Worm (Caenorhabditis elegans) whole organism, young adult: ENCODE measurements around the gene R186.8.
A peak's percentile ranks its signal among the peaks of the same experiment; 100 is the strongest.

Source experiments
- C06A6.2 ChIP-seq: fragments of 200-800 bp; sonication (Bioruptor generic); conservative IDR thresholded peaks from 2 replicates; pipeline ENCODE4 v1.3.6; 2022; ENCODE audit warnings: missing genetic modification characterization, missing compliant biosample characterization
- F10E7.11 ChIP-seq: sonication (generic microtip); optimal IDR thresholded peaks from 2 replicates; lab custom pipeline; 2017; ENCODE audit warnings: mild to moderate bottlenecking, missing genetic modification characterization, moderate library complexity, missing compliant biosample characterization
- F22D6.2 ChIP-seq: sonication (generic microtip); optimal IDR thresholded peaks from 2 replicates; lab custom pipeline; 2016; ENCODE audit warnings: mild to moderate bottlenecking, missing genetic modification characterization, missing compliant biosample characterization
- F33H1.4 ChIP-seq: fragments of 200-800 bp; sonication (Bioruptor generic); IDR thresholded peaks from 2 replicates; pipeline ENCODE4 v1.3.6; 2022; ENCODE audit warnings: missing genetic modification reagents, missing genetic modification characterization, missing compliant biosample characterization
- F49E8.2 ChIP-seq: sonication (generic microtip); optimal IDR thresholded peaks from 3 replicates; lab custom pipeline; 2017; ENCODE audit warnings: missing genetic modification characterization, mild to moderate bottlenecking, missing compliant biosample characterization, antibody characterized with exemption, moderate library complexity; ENCODE audit not compliant: insufficient read depth
- K11D2.4 ChIP-seq: fragments of 200-800 bp; sonication (Bioruptor generic); IDR thresholded peaks from 2 replicates; pipeline ENCODE4 v1.3.6; 2022; ENCODE audit warnings: missing genetic modification reagents, missing genetic modification characterization, missing compliant biosample characterization
- T26A5.8 ChIP-seq: sonication (generic microtip); optimal IDR thresholded peaks from 2 replicates; lab custom pipeline; 2016; ENCODE audit warnings: missing genetic modification characterization, missing compliant biosample characterization
- Y53F4B.3 ChIP-seq: fragments of 200-800 bp; sonication (Bioruptor generic); IDR thresholded peaks from 2 replicates; pipeline ENCODE4 v1.3.6; 2022; ENCODE audit warnings: missing genetic modification reagents, missing genetic modification characterization, missing compliant biosample characterization
- attf-3 ChIP-seq: fragments of 200-800 bp; sonication (Bioruptor generic); conservative IDR thresholded peaks from 2 replicates; pipeline ENCODE4 v1.3.6; 2022; ENCODE audit warnings: missing genetic modification reagents, missing genetic modification characterization, missing compliant biosample characterization
- attf-5 ChIP-seq: fragments of 200-800 bp; sonication (Bioruptor generic); optimal IDR thresholded peaks from 2 replicates; lab custom pipeline; 2018; ENCODE audit warnings: mild to moderate bottlenecking, missing genetic modification characterization, missing compliant biosample characterization
- bed-2 ChIP-seq: fragments of 200-800 bp; sonication (Bioruptor generic); IDR thresholded peaks from 2 replicates; pipeline ENCODE4 v1.3.6; 2022; ENCODE audit warnings: missing genetic modification reagents, missing genetic modification characterization, missing compliant biosample characterization
- ccch-3 ChIP-seq: fragments of 200-800 bp; sonication (Bioruptor generic); optimal IDR thresholded peaks from 2 replicates; lab custom pipeline; 2018; ENCODE audit warnings: mild to moderate bottlenecking, missing genetic modification characterization, missing compliant biosample characterization
- cebp-1 ChIP-seq, 2 experiments: fragments of 200-800 bp in 1 of 2; sonication (Bioruptor generic) in 1 of 2; sonication (generic microtip) in 1 of 2; IDR thresholded peaks in 1 of 2; optimal IDR thresholded peaks in 1 of 2; 2 replicates each; pipeline versions ENCODE4 v1.3.6 to Lab custom; 2017 to 2022; ENCODE audit warnings: missing compliant biosample characterization in 2 of 2, missing genetic modification characterization in 2 of 2, mild to moderate bottlenecking in 1 of 2, missing genetic modification reagents in 1 of 2, moderate library complexity in 1 of 2
- ceh-27 ChIP-seq: fragments of 200-800 bp; sonication (Bioruptor generic); optimal IDR thresholded peaks from 2 replicates; lab custom pipeline; 2018; ENCODE audit warnings: mild to moderate bottlenecking, missing genetic modification characterization, moderate library complexity, missing compliant biosample characterization
- ceh-79 ChIP-seq: sonication (generic microtip); optimal IDR thresholded peaks from 2 replicates; lab custom pipeline; 2017; ENCODE audit warnings: mild to moderate bottlenecking, missing genetic modification characterization, missing compliant biosample characterization
- dpff-1 ChIP-seq: sonication (generic microtip); optimal IDR thresholded peaks from 2 replicates; lab custom pipeline; 2017; ENCODE audit warnings: mild to moderate bottlenecking, missing genetic modification characterization, missing compliant biosample characterization
- dpl-1 ChIP-seq: fragments of 150-350 bp; optimal IDR thresholded peaks from 2 replicates; lab custom pipeline; 2014; ENCODE audit warnings: missing biosample characterization, missing genetic modification reagents, missing genetic modification characterization
- efl-1 ChIP-seq: fragments of 150-350 bp; optimal IDR thresholded peaks from 2 replicates; lab custom pipeline; 2014; ENCODE audit warnings: missing biosample characterization, missing genetic modification reagents, missing genetic modification characterization
- egl-18 ChIP-seq: fragments of 200-800 bp; sonication (Bioruptor generic); IDR thresholded peaks from 2 replicates; pipeline ENCODE4 v1.3.6; 2022; ENCODE audit warnings: missing genetic modification reagents, missing genetic modification characterization, missing compliant biosample characterization
- hlh-12 ChIP-seq: sonication (generic microtip); optimal IDR thresholded peaks from 2 replicates; lab custom pipeline; 2016; ENCODE audit warnings: missing genetic modification characterization, missing compliant biosample characterization
- hmg-1.2 ChIP-seq: fragments of 200-800 bp; sonication (Bioruptor generic); IDR thresholded peaks from 2 replicates; pipeline ENCODE4 v1.3.6; 2022; ENCODE audit warnings: missing genetic modification reagents, missing genetic modification characterization, missing compliant biosample characterization
- let-607 ChIP-seq, 2 experiments: fragments of 200-800 bp in 1 of 2; sonication (Bioruptor generic) in 1 of 2; sonication (generic microtip) in 1 of 2; optimal IDR thresholded peaks; 2 replicates each; lab custom pipeline; 2016 to 2018; ENCODE audit warnings: mild to moderate bottlenecking in 2 of 2, missing compliant biosample characterization in 2 of 2, missing genetic modification characterization in 2 of 2, moderate library complexity in 2 of 2, missing genotype in 1 of 2
- lin-40 ChIP-seq: sonication (generic microtip); optimal IDR thresholded peaks from 2 replicates; lab custom pipeline; 2016; ENCODE audit warnings: missing genetic modification characterization, mild to moderate bottlenecking, missing compliant biosample characterization, missing genotype, missing genetic modification reagents
- lin-54 ChIP-seq: fragments of 200-800 bp; sonication (Bioruptor generic); optimal IDR thresholded peaks from 2 replicates; lab custom pipeline; 2018; ENCODE audit warnings: mild to moderate bottlenecking, missing genetic modification characterization, missing compliant biosample characterization
- madf-10 ChIP-seq: sonication (generic microtip); optimal IDR thresholded peaks from 2 replicates; lab custom pipeline; 2016; ENCODE audit warnings: mild to moderate bottlenecking, missing genetic modification characterization, missing compliant biosample characterization
- nfya-1 ChIP-seq: sonication (generic microtip); optimal IDR thresholded peaks from 2 replicates; lab custom pipeline; 2017; ENCODE audit warnings: antibody characterized with exemption, missing compliant biosample characterization, missing genetic modification characterization, borderline replicate concordance; ENCODE audit not compliant: insufficient read depth
- nhr-179 ChIP-seq: sonication (generic microtip); optimal IDR thresholded peaks from 2 replicates; lab custom pipeline; 2016; ENCODE audit warnings: mild to moderate bottlenecking, missing genetic modification characterization, missing compliant biosample characterization
- nhr-80 ChIP-seq: sonication (generic microtip); optimal IDR thresholded peaks from 2 replicates; lab custom pipeline; 2016; ENCODE audit warnings: missing genetic modification characterization, missing compliant biosample characterization
- nhr-90 ChIP-seq: sonication (generic microtip); optimal IDR thresholded peaks from 2 replicates; lab custom pipeline; 2016; ENCODE audit warnings: missing genotype, mild to moderate bottlenecking, missing genetic modification characterization, missing compliant biosample characterization
- pha-4 ChIP-seq: fragments of 150-350 bp; sonication (generic microtip); optimal IDR thresholded peaks from 2 replicates; lab custom pipeline; 2014; ENCODE audit warnings: missing biosample characterization, missing genetic modification reagents, missing genetic modification characterization
- rcor-1 ChIP-seq: fragments of 200-800 bp; sonication (Bioruptor generic); IDR thresholded peaks from 2 replicates; pipeline ENCODE4 v1.3.6; 2022; ENCODE audit warnings: missing genetic modification reagents, missing genetic modification characterization, missing compliant biosample characterization
- rec-8 ChIP-seq, 2 experiments: sonication (generic microtip); optimal IDR thresholded peaks; 2 replicates each; lab custom pipeline; 2016; ENCODE audit warnings: mild to moderate bottlenecking in 2 of 2, missing genetic modification characterization in 2 of 2, missing genetic modification reagents in 2 of 2, missing genotype in 2 of 2, missing biosample characterization in 1 of 2, missing compliant biosample characterization in 1 of 2, moderate library complexity in 1 of 2
- rpc-1 ChIP-seq, 2 experiments: fragments of 150-350 bp in 1 of 2; sonication (generic microtip) in 1 of 2; optimal IDR thresholded peaks; 2 replicates each; lab custom pipeline; 2014 to 2018; ENCODE audit warnings: missing biosample characterization in 1 of 2, missing genetic modification characterization in 1 of 2, missing genetic modification reagents in 1 of 2, missing genotype in 1 of 2
- snpc-3.4 ChIP-seq: sonication (generic microtip); optimal IDR thresholded peaks from 2 replicates; lab custom pipeline; 2017; ENCODE audit warnings: missing genetic modification characterization, mild to moderate bottlenecking, missing compliant biosample characterization, antibody characterized with exemption, moderate library complexity, missing genotype, missing genetic modification reagents
- somi-1 ChIP-seq: fragments of 200-800 bp; sonication (Bioruptor generic); optimal IDR thresholded peaks from 2 replicates; lab custom pipeline; 2018; ENCODE audit warnings: mild to moderate bottlenecking, missing genetic modification characterization, missing compliant biosample characterization
- tbx-9 ChIP-seq: sonication (generic microtip); optimal IDR thresholded peaks from 2 replicates; lab custom pipeline; 2016; ENCODE audit warnings: borderline replicate concordance, missing genetic modification characterization, inconsistent platforms, missing compliant biosample characterization
- unc-62 ChIP-seq: fragments of 150-350 bp; optimal IDR thresholded peaks from 2 replicates; lab custom pipeline; 2014; ENCODE audit warnings: missing biosample characterization, missing genetic modification reagents, missing genetic modification characterization
- zim-3 ChIP-seq: sonication (generic microtip); optimal IDR thresholded peaks from 2 replicates; lab custom pipeline; 2017; ENCODE audit warnings: mild to moderate bottlenecking, missing genetic modification characterization, moderate library complexity, missing compliant biosample characterization
- ztf-18 ChIP-seq: sonication (generic microtip); optimal IDR thresholded peaks from 2 replicates; lab custom pipeline; 2016; ENCODE audit warnings: missing genotype, mild to moderate bottlenecking, missing genetic modification characterization, missing compliant biosample characterization
- ztf-26 ChIP-seq: sonication (generic microtip); optimal IDR thresholded peaks from 2 replicates; lab custom pipeline; 2017; ENCODE audit warnings: missing genetic modification characterization, missing compliant biosample characterization
- ztf-28 ChIP-seq: fragments of 200-800 bp; sonication (Bioruptor generic); IDR thresholded peaks from 2 replicates; pipeline ENCODE4 v1.3.6; 2022; ENCODE audit warnings: missing genetic modification reagents, missing genetic modification characterization, missing compliant biosample characterization
- ztf-3 ChIP-seq: fragments of 200-800 bp; sonication (Bioruptor generic); optimal IDR thresholded peaks from 2 replicates; lab custom pipeline; 2018; ENCODE audit warnings: mild to moderate bottlenecking, missing genetic modification characterization, missing compliant biosample characterization

Gene R186.8

DNA sequence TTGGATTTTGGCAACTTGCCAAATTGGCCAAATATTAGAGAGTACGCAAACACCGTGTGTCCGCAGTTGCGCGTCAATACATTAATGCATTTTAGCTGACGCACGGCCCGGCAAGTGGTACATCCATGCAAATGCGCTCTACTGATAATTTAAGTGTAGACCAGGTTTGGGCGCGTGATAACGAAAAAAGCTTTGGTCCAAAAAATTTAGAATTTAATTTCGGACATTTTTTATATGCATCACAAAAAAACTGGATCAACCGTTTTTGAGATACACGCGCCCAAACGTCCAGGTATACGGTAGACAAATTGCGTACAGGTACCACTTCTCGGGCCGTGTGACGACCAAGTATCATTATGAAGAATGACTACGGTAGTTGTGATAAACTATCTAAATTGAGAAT lies at the start of gene R186.8 (continued):
- TF ChIP-seq lin-54 (GFP tag; lab: Kevin White, UChicago) (peak; percentile 66), F33H1.4 (GFP tag; lab: Robert Waterston, UW) (peak; percentile 70), ztf-18 (tag; lab: Kevin White, UChicago) (peak; percentile 72), nhr-80 (tag; lab: Kevin White, UChicago) (peak; percentile 68), attf-5 (GFP tag; lab: Kevin White, UChicago) (peak; percentile 92), ztf-3 (GFP tag; lab: Kevin White, UChicago) (peak; percentile 23)

DNA sequence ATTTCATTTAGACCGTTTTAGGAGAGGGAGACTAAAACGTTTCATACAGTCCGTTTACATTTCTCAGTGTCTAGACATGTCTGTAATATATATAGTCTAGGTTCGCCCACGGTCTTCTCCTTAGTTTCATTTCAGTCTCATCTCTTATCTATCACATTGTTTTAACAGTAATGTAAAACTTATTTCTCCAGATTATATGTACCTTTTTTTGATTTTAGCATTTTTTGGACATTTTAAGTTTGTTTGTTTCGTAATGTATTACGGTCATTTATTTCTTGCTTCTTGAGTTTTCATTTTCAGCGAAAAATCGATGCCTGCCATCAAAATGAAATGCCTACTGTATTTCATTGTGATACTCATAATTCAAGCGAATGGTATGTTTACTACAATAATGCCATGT lies 46.1 kb upstream of the R186.8 start, which contains the start of gene F15B9.6:
Gene F15B9.6 (plus strand): TSS at position 301 of the 400 bp plus-strand sequence.
- no peak for TF ChIP-seq somi-1 (GFP tag; lab: Kevin White, UChicago)
- no peak for TF ChIP-seq F49E8.2 (tag; lab: Kevin White, UChicago)
- TF ChIP-seq hlh-12 (tag; lab: Kevin White, UChicago) = no peak
- no peak for TF ChIP-seq nhr-80 (tag; lab: Kevin White, UChicago)
- TF ChIP-seq ztf-28 (GFP tag; lab: Robert Waterston, UW) = no peak
- no peak for TF ChIP-seq dpl-1 (GFP tag; lab: Kevin White, UChicago)
- no peak for TF ChIP-seq nfya-1 (tag; lab: Kevin White, UChicago)
- no peak for TF ChIP-seq nhr-179 (tag; lab: Kevin White, UChicago)
- TF ChIP-seq Y53F4B.3 (GFP tag; lab: Robert Waterston, UW) = no peak
- no peak for TF ChIP-seq pha-4
- TF ChIP-seq rec-8 (tag; optimal IDR thresholded peaks at IDR 0.05; lab: Kevin White, UChicago) = no peak
- TF ChIP-seq rpc-1 (optimal IDR thresholded peaks at IDR 0.05; lab: Kevin White, UChicago) = no peak
- no peak for TF ChIP-seq rpc-1 (tag; optimal IDR thresholded peaks at IDR 0.05; lab: Kevin White, UChicago)
- TF ChIP-seq ccch-3 (GFP tag; lab: Kevin White, UChicago) = no peak
- no peak for TF ChIP-seq ztf-26 (tag; lab: Kevin White, UChicago)
- no peak for TF ChIP-seq F33H1.4 (GFP tag; lab: Robert Waterston, UW)
- no peak for TF ChIP-seq lin-40
- no peak for TF ChIP-seq unc-62 (GFP tag; lab: Kevin White, UChicago)
- TF ChIP-seq efl-1 (GFP tag; lab: Kevin White, UChicago) = no peak

DNA sequence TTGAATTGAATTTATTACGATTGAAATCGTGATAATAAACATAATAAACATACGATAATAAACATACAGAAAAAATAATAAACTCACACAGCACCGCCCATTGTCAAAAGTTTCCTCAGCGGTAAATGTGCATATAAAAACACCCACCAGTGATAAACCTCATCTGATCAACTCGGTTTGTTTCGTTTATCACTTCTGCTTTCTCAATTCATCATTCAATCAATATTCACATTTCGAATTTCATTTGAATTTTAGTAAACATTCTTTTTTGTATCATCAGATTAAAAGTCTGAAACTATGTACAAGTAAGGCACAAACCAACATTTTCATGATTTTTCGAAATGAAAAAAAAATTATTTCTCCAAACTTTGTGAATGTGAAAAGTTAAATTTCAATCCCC lies 45.4 kb upstream of the R186.8 start, which contains the start of gene try-10:
Gene try-10 (minus strand): TSS at position 101 of the 400 bp plus-strand sequence.
- no peak for TF ChIP-seq F10E7.11

DNA sequence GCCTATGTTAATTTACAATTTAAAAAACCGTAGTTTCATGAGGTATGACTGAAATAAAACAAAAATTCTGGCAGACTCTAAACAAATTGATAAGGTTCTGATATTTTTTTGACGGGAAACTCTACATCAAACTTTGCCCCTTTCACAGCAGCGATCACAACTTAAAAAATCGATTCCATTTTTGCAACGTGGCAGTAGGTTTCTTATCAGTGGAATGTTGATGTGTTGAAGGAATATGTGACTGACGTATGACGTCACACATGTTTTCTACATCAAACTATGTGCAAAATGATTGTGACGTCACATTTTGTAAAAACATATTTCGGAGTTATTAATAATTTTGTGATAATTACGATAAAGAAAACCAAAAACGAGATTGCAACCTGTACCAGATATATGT lies 44.1 kb upstream of the R186.8 start:
- TF ChIP-seq egl-18 (GFP tag; lab: Robert Waterston, UW) (no peak), attf-3 (GFP tag; lab: Robert Waterston, UW) (no peak), rcor-1 (GFP tag; lab: Robert Waterston, UW) (no peak), tbx-9 (tag; lab: Kevin White, UChicago) (no peak), pha-4 (no peak), dpl-1 (GFP tag; lab: Kevin White, UChicago) (no peak), nhr-90 (tag; lab: Kevin White, UChicago) (no peak), zim-3 (tag; lab: Kevin White, UChicago) (no peak), unc-62 (GFP tag; lab: Kevin White, UChicago) (peak; percentile 22), hmg-1.2 (GFP tag; lab: Robert Waterston, UW) (no peak), dpff-1 (tag; lab: Kevin White, UChicago) (no peak), bed-2 (no peak), let-607 (tag; optimal IDR thresholded peaks at IDR 0.05; lab: Kevin White, UChicago) (peak; percentile 58 to 92), madf-10 (tag; lab: Kevin White, UChicago) (no peak), ceh-79 (tag; lab: Kevin White, UChicago) (no peak), ceh-27 (GFP tag; lab: Kevin White, UChicago) (no peak), T26A5.8 (tag; lab: Kevin White, UChicago) (no peak), snpc-3.4 (tag; lab: Kevin White, UChicago) (no peak), K11D2.4 (GFP tag; lab: Robert Waterston, UW) (no peak), F22D6.2 (tag; lab: Kevin White, UChicago) (no peak), nhr-80 (tag; lab: Kevin White, UChicago) (peak; percentile 69), C06A6.2 (GFP tag; lab: Robert Waterston, UW) (no peak), F49E8.2 (tag; lab: Kevin White, UChicago) (no peak), cebp-1 (GFP tag; IDR thresholded peaks at IDR 0.05; lab: Robert Waterston, UW) (no peak), cebp-1 (tag; optimal IDR thresholded peaks at IDR 0.05; lab: Kevin White, UChicago) (peak; percentile 23)
